Fruit fly (Drosophila melanogaster) whole organism, wandering third instar larva: Measurements from ENCODE around the gene nab.

Experiments
- CG32264 ChIP-seq: fragments of 200-800 bp; sonication (Bioruptor generic); optimal IDR thresholded peaks from 2 replicates; lab custom pipeline; 2016; ENCODE audit warnings: missing biosample characterization, missing genetic modification characterization
- OdsH ChIP-seq: fragments of 200-800 bp; sonication (Bioruptor generic); optimal IDR thresholded peaks from 2 replicates; lab custom pipeline; 2016; ENCODE audit warnings: missing biosample characterization, mild to moderate bottlenecking, missing genetic modification characterization
- ey ChIP-seq: fragments of 200-800 bp; sonication (Bioruptor generic); optimal IDR thresholded peaks from 2 replicates; lab custom pipeline; 2016; ENCODE audit warnings: missing biosample characterization, missing genetic modification characterization

DNA sequence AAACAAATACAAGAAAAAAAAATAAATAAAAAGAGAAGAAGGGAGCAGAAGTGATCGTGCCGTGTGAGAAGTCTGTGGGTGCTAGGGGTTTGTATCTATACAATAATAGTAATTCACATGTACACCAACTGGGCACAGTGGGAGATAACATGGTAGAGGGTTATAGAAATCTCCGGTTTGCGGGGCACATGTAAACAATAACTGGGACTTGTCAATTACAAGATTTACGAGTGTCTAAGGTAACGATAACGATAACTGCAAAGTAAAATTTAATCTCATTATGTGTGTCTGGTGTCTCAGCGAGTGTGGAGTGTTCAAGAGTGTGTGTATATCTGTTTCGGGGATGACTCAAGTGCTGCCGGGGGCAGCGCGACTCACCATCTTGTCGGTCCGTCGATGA, 30.0 kb downstream of the nab start:
- no peak for TF ChIP-seq OdsH
- no peak for TF ChIP-seq ey (GFP tag; lab: Kevin White, UChicago)
- no peak for TF ChIP-seq CG32264 (GFP tag; lab: Kevin White, UChicago)
